Worm (Caenorhabditis elegans) whole organism, mixed stage, embryonic: ENCODE results near the gene mfsd-11.

Experiments used
- bed-3 ChIP-seq: fragments of 200-800 bp; sonication (Bioruptor generic); optimal IDR thresholded peaks from 3 replicates; lab custom pipeline; 2018; ENCODE audit warnings: mild to moderate bottlenecking, missing genetic modification characterization, moderate library complexity, missing compliant biosample characterization
- blmp-1 ChIP-seq: fragments of 150-350 bp; optimal IDR thresholded peaks from 2 replicates; lab custom pipeline; 2014; ENCODE audit warnings: missing biosample characterization, missing genetic modification characterization
- ces-1 ChIP-seq: fragments of 150-350 bp; optimal IDR thresholded peaks from 2 replicates; lab custom pipeline; 2014; ENCODE audit warnings: missing biosample characterization, missing genetic modification reagents, missing genetic modification characterization
- cnd-1 ChIP-seq: fragments of 200-800 bp; sonication (Bioruptor generic); optimal IDR thresholded peaks from 2 replicates; lab custom pipeline; 2018; ENCODE audit warnings: mild to moderate bottlenecking, missing genetic modification characterization, missing compliant biosample characterization
- elt-3 ChIP-seq: fragments of 150-350 bp; optimal IDR thresholded peaks from 2 replicates; lab custom pipeline; 2014; ENCODE audit warnings: missing biosample characterization, missing genetic modification characterization
- flh-1 ChIP-seq: fragments of 200-800 bp; sonication (Bioruptor generic); optimal IDR thresholded peaks from 2 replicates; lab custom pipeline; 2018; ENCODE audit warnings: mild to moderate bottlenecking, missing genetic modification characterization, moderate library complexity, missing compliant biosample characterization
- nhr-12 ChIP-seq: fragments of 150-350 bp; optimal IDR thresholded peaks from 2 replicates; lab custom pipeline; 2014; ENCODE audit warnings: missing biosample characterization, missing genetic modification characterization
- nhr-237 ChIP-seq: fragments of 150-350 bp; optimal IDR thresholded peaks from 2 replicates; lab custom pipeline; 2014; ENCODE audit warnings: missing biosample characterization, missing genetic modification characterization
- unc-39 ChIP-seq: fragments of 150-350 bp; optimal IDR thresholded peaks from 2 replicates; lab custom pipeline; 2014; ENCODE audit warnings: missing biosample characterization, missing genetic modification characterization
- ztf-11 ChIP-seq: fragments of 150-350 bp; optimal IDR thresholded peaks from 2 replicates; lab custom pipeline; 2014; ENCODE audit warnings: missing biosample characterization, missing genetic modification characterization

DNA sequence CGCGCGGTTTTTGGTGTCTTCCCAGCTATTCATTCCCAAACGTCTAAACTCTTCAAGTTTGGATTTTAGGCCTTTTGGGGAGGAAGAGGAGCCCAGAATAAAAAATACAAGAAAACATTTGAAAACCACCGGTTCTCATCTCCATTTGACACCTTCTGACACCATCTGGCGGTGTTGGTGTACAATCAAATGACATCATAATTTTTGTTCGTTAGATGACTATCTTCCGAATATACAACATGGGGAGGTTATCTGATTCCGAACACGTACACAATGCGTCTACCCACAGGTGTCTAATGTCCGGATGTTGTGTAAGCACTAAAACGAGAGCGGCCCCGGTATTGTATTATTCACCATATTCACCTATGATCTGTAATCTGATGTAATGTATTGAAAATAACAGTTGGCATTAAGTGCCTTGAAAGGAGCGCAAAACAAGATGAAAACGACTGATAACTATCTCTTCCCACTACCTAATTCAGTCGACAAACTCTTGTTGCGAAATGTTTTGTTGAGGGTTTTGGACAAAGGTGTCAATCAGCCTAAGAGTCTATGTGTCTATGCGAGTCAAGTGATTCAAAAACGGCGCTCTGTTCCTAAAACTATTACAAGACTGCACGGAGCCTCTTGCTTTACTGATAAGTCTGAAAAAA lies 18.7 kb upstream of the mfsd-11 start:
- TF ChIP-seq blmp-1 (tag; lab: Kevin White, UChicago): no peak
- TF ChIP-seq unc-39: no peak
- TF ChIP-seq ces-1 (GFP tag; lab: Kevin White, UChicago): no peak
- TF ChIP-seq elt-3 (tag; lab: Kevin White, UChicago): no peak
- TF ChIP-seq nhr-237 (tag; lab: Kevin White, UChicago): no peak
- TF ChIP-seq cnd-1 (tag; lab: Kevin White, UChicago): no peak
- TF ChIP-seq flh-1: no peak
- no peak for TF ChIP-seq bed-3 (GFP tag; lab: Kevin White, UChicago)
- no peak for TF ChIP-seq nhr-12 (tag; lab: Kevin White, UChicago)
- TF ChIP-seq ztf-11 (tag; lab: Kevin White, UChicago): no peak
